Fruit fly (Drosophila melanogaster): ENCODE measurements around the gene Adss.
A peak's percentile ranks its signal among the peaks of the same experiment; 100 is the strongest.

Gene Adss

DNA sequence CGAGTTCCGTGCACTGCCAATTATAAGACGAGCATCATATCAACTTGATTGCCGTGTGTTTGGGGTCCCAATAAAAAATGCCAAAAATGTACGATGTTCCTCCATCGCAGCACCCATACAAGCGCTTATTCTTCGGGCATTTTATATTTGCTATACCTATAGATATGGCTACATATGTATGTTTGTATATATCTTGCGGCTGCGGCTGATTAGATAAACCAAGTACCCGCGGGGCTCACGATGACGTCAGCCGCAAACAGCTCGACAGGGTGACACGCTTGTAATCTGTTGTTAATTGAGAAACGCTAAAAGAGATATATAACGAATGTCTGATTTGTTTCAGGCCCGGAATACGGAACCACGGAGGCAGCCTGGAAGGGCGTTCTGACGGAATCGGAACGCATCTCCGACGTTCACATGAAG lies 6.9 kb upstream of the Adss start (continued):
- TF ChIP-seq slbo (GFP tag; IDR thresholded peaks at IDR 0.05): peak; percentile 19; the same call in 1 of the 2 replicates
- peak; percentile 13 for TF ChIP-seq CG31365 (tag; optimal IDR thresholded peaks at IDR 0.05)
- no peak for TF ChIP-seq CG7556 (GFP tag; optimal IDR thresholded peaks at IDR 0.05)
- no peak for TF ChIP-seq CG33557 (GFP tag; optimal IDR thresholded peaks at IDR 0.05)
- no peak for TF ChIP-seq CG3847 (GFP tag; IDR thresholded peaks at IDR 0.05)
- no peak for TF ChIP-seq CG9727 (GFP tag; optimal IDR thresholded peaks at IDR 0.05)
- TF ChIP-seq CG8290 (GFP tag; optimal IDR thresholded peaks at IDR 0.05): no peak
- TF ChIP-seq CG8290 (tag; optimal IDR thresholded peaks at IDR 0.05): peak in 1 of 2 experiments; percentile 17

DNA sequence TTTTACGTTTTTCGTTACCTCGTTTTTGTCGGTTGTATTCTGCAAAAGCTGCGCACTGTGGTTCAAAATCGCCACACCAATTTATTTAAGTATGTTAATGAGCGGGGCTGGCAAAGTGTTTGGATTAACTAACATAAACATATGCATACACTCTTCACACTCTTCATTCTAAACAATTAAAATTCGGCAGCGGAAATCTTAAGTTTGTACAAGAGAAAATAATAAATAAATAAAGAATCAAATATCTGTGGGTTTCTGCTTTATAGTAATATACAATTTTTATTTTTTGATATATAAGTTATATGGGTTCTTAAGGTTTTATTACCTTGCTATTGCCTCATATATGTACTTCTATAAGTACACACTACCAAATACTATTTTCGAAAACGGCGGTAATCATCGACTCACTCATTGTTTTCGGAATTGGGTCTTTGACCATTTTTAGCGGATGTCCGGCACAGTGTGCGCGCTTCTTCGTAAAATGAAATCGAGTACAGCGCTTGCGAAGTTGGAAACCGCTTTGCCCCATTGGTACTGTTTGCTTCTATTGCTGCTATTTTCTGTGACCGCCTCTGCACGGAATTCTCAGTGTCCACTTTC lies 6.0 kb upstream of the Adss start:
- TF ChIP-seq bsh (GFP tag; optimal IDR thresholded peaks at IDR 0.05): peak in 1 of 2 experiments; percentile 26
- TF ChIP-seq CG7556 (GFP tag; optimal IDR thresholded peaks at IDR 0.05): peak; percentile 42
- TF ChIP-seq CG13296 (GFP tag; optimal IDR thresholded peaks at IDR 0.05): peak; percentile 5
- TF ChIP-seq cwo (GFP tag; optimal IDR thresholded peaks at IDR 0.05): peak; percentile 7
- peak; percentile 60 for TF ChIP-seq CG15269 (tag; optimal IDR thresholded peaks at IDR 0.05)
- TF ChIP-seq pnt (GFP tag; optimal IDR thresholded peaks at IDR 0.05): no peak
- TF ChIP-seq HHEX (GFP tag; optimal IDR thresholded peaks at IDR 0.05): peak; percentile 22
- no peak for TF ChIP-seq B-H2 (GFP tag; optimal IDR thresholded peaks at IDR 0.05)
- TF ChIP-seq CG33213 (GFP tag; optimal IDR thresholded peaks at IDR 0.05): no peak
- no peak for TF ChIP-seq Mad (GFP tag; optimal IDR thresholded peaks at IDR 0.05)
- no peak for TF ChIP-seq CG5953 (GFP tag; IDR thresholded peaks at IDR 0.05)
- peak; percentile 18 for TF ChIP-seq CG13424 (tag; optimal IDR thresholded peaks at IDR 0.05)
- peak; percentile 21 for TF ChIP-seq dmrt99B (tag; optimal IDR thresholded peaks at IDR 0.05)
- no peak for TF ChIP-seq zen2 (GFP tag; IDR thresholded peaks at IDR 0.05; ENCODE audit: partially characterized antibody)
- TF ChIP-seq HLHmδ (GFP tag; optimal IDR thresholded peaks at IDR 0.05): no peak
- TF ChIP-seq Med (GFP tag): peak; percentile 35
- no peak for TF ChIP-seq CG34224 (GFP tag; IDR thresholded peaks at IDR 0.05; ENCODE audit: partially characterized antibody)
- TF ChIP-seq odd (GFP tag; optimal IDR thresholded peaks at IDR 0.05): peak; percentile 1
- TF ChIP-seq CG17361 (GFP tag; IDR thresholded peaks at IDR 0.05): 0 out of 3 replicates have a peak, but pooled peaks have one; percentile 18
- TF ChIP-seq CG12391 (tag; optimal IDR thresholded peaks at IDR 0.05): peak; percentile 19
- no peak for TF ChIP-seq pfk (GFP tag; optimal IDR thresholded peaks at IDR 0.05)
- TF ChIP-seq vvl (GFP tag; IDR thresholded peaks at IDR 0.05): no peak
- TF ChIP-seq CG3281 (GFP tag; optimal IDR thresholded peaks at IDR 0.05): peak; percentile 3
- TF ChIP-seq CG31441 (GFP tag; IDR thresholded peaks at IDR 0.05): 0 out of 2 replicates have a peak, but pooled peaks have one; percentile 24
- peak; percentile 11 for TF ChIP-seq CG13775 (GFP tag; optimal IDR thresholded peaks at IDR 0.05)
- peak; percentile 9 for TF ChIP-seq CG30403 (GFP tag; optimal IDR thresholded peaks at IDR 0.05)
- peak; percentile 15 for TF ChIP-seq PHDP (tag; optimal IDR thresholded peaks at IDR 0.05)
- TF ChIP-seq CG31224 (GFP tag; IDR thresholded peaks at IDR 0.05): no peak
- no peak for TF ChIP-seq pzg (GFP tag; optimal IDR thresholded peaks at IDR 0.05)
- peak; percentile 52 for TF ChIP-seq Meics (GFP tag; optimal IDR thresholded peaks at IDR 0.05)
- TF ChIP-seq sr (GFP tag; IDR thresholded peaks at IDR 0.05): no peak
- TF ChIP-seq CG8944 (GFP tag; optimal IDR thresholded peaks at IDR 0.05): no peak
- TF ChIP-seq hkb (optimal IDR thresholded peaks at IDR 0.05): no peak
- no peak for TF ChIP-seq hkb (GFP tag; IDR thresholded peaks at IDR 0.05)
- no peak for TF ChIP-seq Ets65A (GFP tag)
- no peak for TF ChIP-seq CG8478 (optimal IDR thresholded peaks at IDR 0.05)
- peak; percentile 1 for TF ChIP-seq Fer1 (GFP tag; optimal IDR thresholded peaks at IDR 0.05)
- no peak for TF ChIP-seq Poxn (GFP tag; IDR thresholded peaks at IDR 0.05)
- peak; percentile 24 for TF ChIP-seq NfI (GFP tag; optimal IDR thresholded peaks at IDR 0.05)
- no peak for TF ChIP-seq MESR4 (GFP tag; optimal IDR thresholded peaks at IDR 0.05)
- TF ChIP-seq CG18476 (GFP tag; optimal IDR thresholded peaks at IDR 0.05): no peak
- no peak for TF ChIP-seq CG8388 (GFP tag; optimal IDR thresholded peaks at IDR 0.05)
